Fruit fly (Drosophila melanogaster) whole organism, adult: ENCODE results near the gene CG13070.

Experiments
- CG11617 ChIP-seq: fragments of 200-800 bp; sonication (Bioruptor generic); optimal IDR thresholded peaks from 2 replicates; lab custom pipeline; 2017; ENCODE audit warnings: mild to moderate bottlenecking, missing biosample characterization, missing genetic modification reagents, missing genetic modification characterization
- CG12768 ChIP-seq: fragments of 200-800 bp; sonication (Bioruptor generic); optimal IDR thresholded peaks from 2 replicates; lab custom pipeline; 2017; ENCODE audit warnings: missing biosample characterization, missing genetic modification characterization, mild to moderate bottlenecking, moderate library complexity, missing genetic modification reagents
- CG14711 ChIP-seq: fragments of 200-800 bp; sonication (Bioruptor generic); optimal IDR thresholded peaks from 2 replicates; lab custom pipeline; 2018; ENCODE audit warnings: missing biosample characterization, mild to moderate bottlenecking, missing genetic modification characterization, moderate library complexity
- CG1620 ChIP-seq: fragments of 200-800 bp; sonication (Bioruptor generic); optimal IDR thresholded peaks from 2 replicates; lab custom pipeline; 2016; ENCODE audit warnings: missing biosample characterization, missing genetic modification characterization
- CG33017 ChIP-seq: fragments of 200-800 bp; sonication (Bioruptor generic); optimal IDR thresholded peaks from 2 replicates; lab custom pipeline; 2018; ENCODE audit warnings: missing biosample characterization, mild to moderate bottlenecking, missing genetic modification characterization, moderate library complexity
- CG5204 ChIP-seq: fragments of 200-800 bp; sonication (Bioruptor generic); optimal IDR thresholded peaks from 2 replicates; lab custom pipeline; 2016; ENCODE audit warnings: missing biosample characterization, missing genetic modification characterization
- CG7045 ChIP-seq: fragments of 200-800 bp; sonication (Bioruptor generic); optimal IDR thresholded peaks from 2 replicates; lab custom pipeline; 2017; ENCODE audit warnings: missing biosample characterization, mild to moderate bottlenecking, missing genetic modification characterization
- CG7101 ChIP-seq: fragments of 200-800 bp; sonication (Bioruptor generic); optimal IDR thresholded peaks from 2 replicates; lab custom pipeline; 2018; ENCODE audit warnings: missing biosample characterization, mild to moderate bottlenecking, missing genetic modification characterization, moderate library complexity
- Clk ChIP-seq: fragments of 200-800 bp; sonication (Bioruptor generic); optimal IDR thresholded peaks from 2 replicates; lab custom pipeline; 2017; ENCODE audit warnings: missing biosample characterization, missing genetic modification characterization
- Crg-1 ChIP-seq: fragments of 200-800 bp; sonication (Bioruptor generic); optimal IDR thresholded peaks from 2 replicates; lab custom pipeline; 2016; ENCODE audit warnings: missing biosample characterization, missing genetic modification characterization
- Hr96 ChIP-seq: fragments of 200-800 bp; sonication (Bioruptor generic); optimal IDR thresholded peaks from 2 replicates; lab custom pipeline; 2016; ENCODE audit warnings: missing biosample characterization, missing genetic modification characterization
- Mnt ChIP-seq: fragments of 200-800 bp; sonication (Bioruptor generic); optimal IDR thresholded peaks from 2 replicates; lab custom pipeline; 2016; ENCODE audit warnings: missing biosample characterization, mild to moderate bottlenecking, missing genetic modification characterization
- bab1 ChIP-seq: fragments of 200-800 bp; sonication (Bioruptor generic); optimal IDR thresholded peaks from 3 replicates; lab custom pipeline; 2019; ENCODE audit warnings: missing biosample characterization, mild to moderate bottlenecking, missing genetic modification characterization, moderate library complexity
- cic ChIP-seq: fragments of 200-800 bp; sonication (Bioruptor generic); optimal IDR thresholded peaks from 2 replicates; lab custom pipeline; 2017; ENCODE audit warnings: missing biosample characterization, mild to moderate bottlenecking, missing genetic modification characterization, moderate library complexity
- cnc ChIP-seq, 2 experiments: fragments of >200 bp; optimal IDR thresholded peaks; 2 replicates each; lab custom pipeline; 2017
- kay ChIP-seq: fragments of 200-800 bp; sonication (Bioruptor generic); peaks from one replicate; lab custom pipeline; 2016; ENCODE audit warnings: missing biosample characterization, missing genetic modification characterization, borderline replicate concordance
- ovo ChIP-seq: fragments of 200-800 bp; sonication (Bioruptor generic); optimal IDR thresholded peaks from 2 replicates; lab custom pipeline; 2016; ENCODE audit warnings: missing biosample characterization, missing genetic modification characterization
- pad ChIP-seq: fragments of 200-800 bp; sonication (Bioruptor generic); optimal IDR thresholded peaks from 3 replicates; lab custom pipeline; 2017; ENCODE audit warnings: missing biosample characterization, missing genetic modification characterization, mild to moderate bottlenecking, moderate library complexity, missing genetic modification reagents
- tj ChIP-seq: fragments of 200-800 bp; sonication (Bioruptor generic); optimal IDR thresholded peaks from 3 replicates; lab custom pipeline; 2017; ENCODE audit warnings: missing biosample characterization, mild to moderate bottlenecking, missing genetic modification characterization, moderate library complexity
- toe ChIP-seq: fragments of 200-800 bp; sonication (Bioruptor generic); optimal IDR thresholded peaks from 2 replicates; lab custom pipeline; 2016; ENCODE audit warnings: missing biosample characterization, missing genetic modification characterization

Gene CG13070

dm6 chr3L:16262440-16262839 is 703 bp upstream of the CG13070 start, which contains the start of gene CG13071:
TSS of gene CG13071 (plus strand) at chr3L:16262740.
- no peak for TF ChIP-seq CG11617 (GFP tag; lab: Kevin White, UChicago)
- TF ChIP-seq CG14711, result no peak
- no peak for TF ChIP-seq CG12768 (GFP tag; lab: Kevin White, UChicago)
- TF ChIP-seq bab1 (GFP tag; lab: Kevin White, UChicago), result no peak
- no peak for TF ChIP-seq cnc (optimal IDR thresholded peaks at IDR 0.05; lab: Kevin White, UChicago)
- TF ChIP-seq Hr96 (GFP tag; lab: Kevin White, UChicago), result no peak
- TF ChIP-seq CG5204 (GFP tag; lab: Kevin White, UChicago), result no peak
- TF ChIP-seq CG33017 (tag; lab: Kevin White, UChicago), result no peak
- no peak for TF ChIP-seq Clk (GFP tag; lab: Kevin White, UChicago)
- no peak for TF ChIP-seq pad
- no peak for TF ChIP-seq CG7101
- TF ChIP-seq CG7045 (GFP tag; lab: Kevin White, UChicago), result no peak
- no peak for TF ChIP-seq toe
- no peak for TF ChIP-seq kay (GFP tag; lab: Kevin White, UChicago)
- TF ChIP-seq Crg-1 (GFP tag; lab: Kevin White, UChicago), result no peak
- TF ChIP-seq CG1620 (GFP tag; lab: Kevin White, UChicago), result no peak
- no peak for TF ChIP-seq tj (GFP tag; lab: Kevin White, UChicago)
- no peak for TF ChIP-seq ovo (GFP tag; lab: Kevin White, UChicago)
- TF ChIP-seq cic (GFP tag; lab: Kevin White, UChicago), result no peak

- TF ChIP-seq CG1620 (GFP tag; lab: Kevin White, UChicago), result no peak
Measured at dm6 chr3L:16265000-16265399, 1.9 kb downstream of the CG13070 start, which contains the start of the genes CG13051 and CG13069. TSS of gene CG13051 (minus strand) at chr3L:16265100. TSS of gene CG13069 (plus strand) at chr3L:16265385.

DNA sequence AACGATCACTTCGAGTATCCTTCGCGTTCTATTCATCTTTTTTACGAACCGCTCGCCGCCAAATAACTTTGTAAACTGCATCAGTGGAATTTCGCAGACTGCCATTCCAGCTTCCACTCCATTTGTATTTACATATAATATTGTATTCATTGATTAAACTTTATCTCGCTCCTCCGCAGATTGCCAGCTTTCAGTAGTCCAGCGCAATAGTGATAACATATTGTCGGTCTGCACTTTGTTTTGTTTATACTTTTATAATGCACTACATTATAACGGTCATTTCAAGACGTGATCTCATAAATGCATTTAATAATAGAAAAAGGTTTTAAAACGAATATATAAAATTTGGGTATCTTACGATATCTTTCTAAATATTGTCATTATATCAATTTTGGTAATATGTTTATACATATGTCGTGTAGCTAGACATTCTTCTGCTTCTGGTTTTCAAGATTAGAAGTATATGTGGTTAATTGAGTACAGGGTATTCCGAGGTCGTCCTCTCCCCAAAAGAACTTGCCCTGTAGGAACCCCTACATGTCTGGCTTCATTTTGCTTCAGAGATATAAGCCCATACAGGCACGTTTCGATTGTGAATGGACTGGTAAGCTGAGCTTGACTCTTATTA is 5.1 kb downstream of the CG13070 start, which contains the start of gene CG4950:
Gene CG4950 (minus strand): TSS at position 51 of the 628 bp plus-strand sequence.
- no peak for TF ChIP-seq Hr96 (GFP tag; lab: Kevin White, UChicago)
- no peak for TF ChIP-seq kay (GFP tag; lab: Kevin White, UChicago)
- no peak for TF ChIP-seq Clk (GFP tag; lab: Kevin White, UChicago)
- TF ChIP-seq CG5204 (GFP tag; lab: Kevin White, UChicago), result no peak

DNA sequence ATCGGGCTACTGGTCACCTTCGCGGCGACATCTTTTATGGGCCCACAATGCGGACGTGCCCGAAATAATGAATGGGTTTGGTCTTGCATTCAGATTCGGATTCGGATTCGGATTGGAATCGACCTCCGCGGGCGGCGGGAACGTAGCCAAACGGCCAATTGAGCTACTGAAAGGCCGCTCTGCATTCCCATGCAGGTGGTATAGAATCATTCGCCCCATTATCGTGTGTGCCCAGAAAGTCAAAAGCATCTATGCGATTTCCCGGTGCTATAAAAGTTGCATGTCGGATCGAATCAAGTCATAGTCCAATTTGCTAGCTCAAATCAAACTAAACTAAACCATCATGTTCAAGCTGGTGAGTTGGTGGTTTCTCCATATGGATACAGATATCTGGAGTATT is 5.9 kb downstream of the CG13070 start, which contains the start of gene CG13068:
Gene CG13068 (plus strand): TSS at position 301 of the 400 bp plus-strand sequence.
- no peak for TF ChIP-seq CG33017 (tag; lab: Kevin White, UChicago)
- no peak for TF ChIP-seq CG12768 (GFP tag; lab: Kevin White, UChicago)
- no peak for TF ChIP-seq CG7045 (GFP tag; lab: Kevin White, UChicago)
- TF ChIP-seq kay (GFP tag; lab: Kevin White, UChicago), result no peak
- TF ChIP-seq CG14711, result no peak
- no peak for TF ChIP-seq ovo (GFP tag; lab: Kevin White, UChicago)
- no peak for TF ChIP-seq cic (GFP tag; lab: Kevin White, UChicago)
- no peak for TF ChIP-seq CG5204 (GFP tag; lab: Kevin White, UChicago)
- TF ChIP-seq toe, result no peak
- no peak for TF ChIP-seq tj (GFP tag; lab: Kevin White, UChicago)
- no peak for TF ChIP-seq CG11617 (GFP tag; lab: Kevin White, UChicago)
- no peak for TF ChIP-seq pad
- TF ChIP-seq Crg-1 (GFP tag; lab: Kevin White, UChicago), result no peak

dm6 chr3L:16270802-16271332 is 7.7 kb downstream of the CG13070 start, which contains the start of the genes CG34248 and CG13067:
TSS of gene CG34248 (minus strand) at chr3L:16270902.
TSS of gene CG13067 (plus strand) at chr3L:16271282.
- TF ChIP-seq ovo (GFP tag; lab: Kevin White, UChicago) (no peak), Hr96 (GFP tag; lab: Kevin White, UChicago) (no peak), CG12768 (GFP tag; lab: Kevin White, UChicago) (no peak), bab1 (GFP tag; lab: Kevin White, UChicago) (no peak), cnc (optimal IDR thresholded peaks at IDR 0.05; lab: Kevin White, UChicago) (no peak), Mnt (no peak), CG11617 (GFP tag; lab: Kevin White, UChicago) (no peak), CG7045 (GFP tag; lab: Kevin White, UChicago) (no peak), cic (GFP tag; lab: Kevin White, UChicago) (no peak), toe (no peak), pad (no peak), CG5204 (GFP tag; lab: Kevin White, UChicago) (no peak), CG14711 (no peak)

- no peak for TF ChIP-seq CG5204 (GFP tag; lab: Kevin White, UChicago)
- TF ChIP-seq Hr96 (GFP tag; lab: Kevin White, UChicago), result no peak
- TF ChIP-seq kay (GFP tag; lab: Kevin White, UChicago), result no peak
- no peak for TF ChIP-seq ovo (GFP tag; lab: Kevin White, UChicago)
- no peak for TF ChIP-seq Clk (GFP tag; lab: Kevin White, UChicago)
- TF ChIP-seq bab1 (GFP tag; lab: Kevin White, UChicago), result no peak
- TF ChIP-seq CG14711, result no peak
- TF ChIP-seq tj (GFP tag; lab: Kevin White, UChicago), result no peak
- no peak for TF ChIP-seq CG7101
- no peak for TF ChIP-seq Crg-1 (GFP tag; lab: Kevin White, UChicago)
- no peak for TF ChIP-seq CG12768 (GFP tag; lab: Kevin White, UChicago)
Measured at dm6 chr3L:16272338-16272959, 9.3 kb downstream of the CG13070 start, which contains the start of gene CG13066. TSS of gene CG13066 (plus strand) at chr3L:16272909.
